Worm (Caenorhabditis elegans): ENCODE data around the gene pqn-31.

ce11 chrV:9127773-9128172 lies 18.4 kb downstream of the pqn-31 start, which contains the start of gene F21C10.3:
- no peak for TF ChIP-seq nhr-11 (tag; optimal IDR thresholded peaks at IDR 0.05)
- TF ChIP-seq aly-2 (tag; optimal IDR thresholded peaks at IDR 0.05), result no peak
- TF ChIP-seq nhr-76 (tag; optimal IDR thresholded peaks at IDR 0.05), result no peak
- no peak for TF ChIP-seq jun-1 (tag; optimal IDR thresholded peaks at IDR 0.05)
- no peak for TF ChIP-seq unc-62 (GFP tag; optimal IDR thresholded peaks at IDR 0.05)

Data from whole organism, L3 larva.